Worm (Caenorhabditis elegans): ENCODE measurements around the gene srg-23.

The srg-23 gene

ce11 chrII:3071012-3071749 is 24.8 kb downstream of the srg-23 start, which contains the start of gene Y25C1A.7:
TSS of gene Y25C1A.7 (minus strand) at chrII:3071062.
- TF ChIP-seq unc-120 (tag; optimal IDR thresholded peaks at IDR 0.05; ENCODE audit: poor library complexity, severe bottlenecking): no peak
- no peak for TF ChIP-seq hlh-1 (tag; optimal IDR thresholded peaks at IDR 0.05)
- TF ChIP-seq lsy-2 (tag; optimal IDR thresholded peaks at IDR 0.05): no peak
- TF ChIP-seq ztf-11 (tag; optimal IDR thresholded peaks at IDR 0.05): no peak
- TF ChIP-seq nhr-12 (tag; optimal IDR thresholded peaks at IDR 0.05): no peak
- no peak for TF ChIP-seq unc-39 (tag; optimal IDR thresholded peaks at IDR 0.05)
- no peak for TF ChIP-seq nhr-28 (tag; optimal IDR thresholded peaks at IDR 0.05)
- no peak for TF ChIP-seq elt-3 (tag; optimal IDR thresholded peaks at IDR 0.05)
- TF ChIP-seq unc-62 (GFP tag; optimal IDR thresholded peaks at IDR 0.05): no peak
- TF ChIP-seq mls-2 (tag; optimal IDR thresholded peaks at IDR 0.05): no peak
- TF ChIP-seq M03D4.4 (tag; optimal IDR thresholded peaks at IDR 0.05): no peak
- TF ChIP-seq nhr-237 (tag; optimal IDR thresholded peaks at IDR 0.05): no peak
- no peak for TF ChIP-seq bed-3 (GFP tag; optimal IDR thresholded peaks at IDR 0.05)
- no peak for TF ChIP-seq blmp-1 (tag; optimal IDR thresholded peaks at IDR 0.05)
- TF ChIP-seq ceh-43 (GFP tag; optimal IDR thresholded peaks at IDR 0.05): no peak
- no peak for TF ChIP-seq cnd-1 (tag; optimal IDR thresholded peaks at IDR 0.05)
- TF ChIP-seq mep-1 (tag; optimal IDR thresholded peaks at IDR 0.05): no peak

- no peak for TF ChIP-seq ces-1 (GFP tag; optimal IDR thresholded peaks at IDR 0.05)
- no peak for TF ChIP-seq lin-32 (GFP tag; optimal IDR thresholded peaks at IDR 0.05)
- TF ChIP-seq hlh-1 (tag; optimal IDR thresholded peaks at IDR 0.05): no peak
- TF ChIP-seq mls-2 (tag; optimal IDR thresholded peaks at IDR 0.05): no peak
- TF ChIP-seq lin-13 (tag; optimal IDR thresholded peaks at IDR 0.05): no peak
- TF ChIP-seq unc-39 (tag; optimal IDR thresholded peaks at IDR 0.05): no peak
- TF ChIP-seq snpc-4 (tag; optimal IDR thresholded peaks at IDR 0.05): no peak
- TF ChIP-seq elt-3 (tag; optimal IDR thresholded peaks at IDR 0.05): no peak
- TF ChIP-seq cnd-1 (tag; optimal IDR thresholded peaks at IDR 0.05): no peak
- no peak for TF ChIP-seq blmp-1 (tag; optimal IDR thresholded peaks at IDR 0.05)
- no peak for TF ChIP-seq sptf-1 (tag; optimal IDR thresholded peaks at IDR 0.05)
- no peak for TF ChIP-seq ceh-39 (tag; optimal IDR thresholded peaks at IDR 0.05)
- TF ChIP-seq M03D4.4 (tag; optimal IDR thresholded peaks at IDR 0.05): no peak
- no peak for TF ChIP-seq ceh-43 (GFP tag; optimal IDR thresholded peaks at IDR 0.05)
- TF ChIP-seq flh-1 (GFP tag; optimal IDR thresholded peaks at IDR 0.05): no peak
- TF ChIP-seq nhr-12 (tag; optimal IDR thresholded peaks at IDR 0.05): no peak
- no peak for TF ChIP-seq ham-2 (GFP tag; optimal IDR thresholded peaks at IDR 0.05)
Measured at ce11 chrII:3070182-3070581, 25.8 kb downstream of the srg-23 start.

ce11 chrII:3068646-3069045 is 27.3 kb downstream of the srg-23 start:
- TF ChIP-seq mep-1 (tag; optimal IDR thresholded peaks at IDR 0.05) (no peak), ceh-43 (GFP tag; optimal IDR thresholded peaks at IDR 0.05) (no peak), hlh-1 (tag; optimal IDR thresholded peaks at IDR 0.05) (no peak), ces-1 (GFP tag; optimal IDR thresholded peaks at IDR 0.05) (no peak), nhr-12 (tag; optimal IDR thresholded peaks at IDR 0.05) (no peak), elt-1 (tag; optimal IDR thresholded peaks at IDR 0.05; ENCODE audit: borderline replicate concordance, insufficient read depth) (no peak), nhr-237 (tag; optimal IDR thresholded peaks at IDR 0.05) (no peak), bed-3 (GFP tag; optimal IDR thresholded peaks at IDR 0.05) (no peak), nhr-76 (tag; optimal IDR thresholded peaks at IDR 0.05) (no peak), M03D4.4 (tag; optimal IDR thresholded peaks at IDR 0.05) (no peak), sptf-1 (tag; optimal IDR thresholded peaks at IDR 0.05) (no peak), ztf-11 (tag; optimal IDR thresholded peaks at IDR 0.05) (no peak), ham-2 (GFP tag; optimal IDR thresholded peaks at IDR 0.05) (no peak), unc-120 (tag; optimal IDR thresholded peaks at IDR 0.05; ENCODE audit: poor library complexity, severe bottlenecking) (no peak), ceh-83 (GFP tag; optimal IDR thresholded peaks at IDR 0.05) (no peak), sem-2 (GFP tag; optimal IDR thresholded peaks at IDR 0.05) (no peak), unc-39 (tag; optimal IDR thresholded peaks at IDR 0.05) (no peak), blmp-1 (tag; optimal IDR thresholded peaks at IDR 0.05) (no peak)

DNA sequence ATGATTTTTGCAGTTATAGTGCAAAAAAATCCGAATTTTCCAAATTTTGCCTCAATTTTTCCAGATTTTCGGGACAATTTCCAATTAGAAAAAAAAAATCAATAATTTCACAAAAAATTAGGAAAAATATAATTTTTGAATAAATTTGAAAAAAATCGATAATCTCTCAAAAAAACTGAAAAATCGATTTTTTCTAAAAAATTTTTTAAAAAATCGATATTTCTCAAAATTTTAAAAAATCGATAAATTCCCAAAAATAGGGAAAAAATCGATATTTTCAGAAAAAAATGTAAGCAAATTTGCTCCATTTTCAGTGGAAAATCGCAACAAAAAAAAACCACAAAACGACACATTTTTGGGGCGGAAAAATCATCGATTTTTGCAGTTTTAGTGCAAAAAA is 28.1 kb downstream of the srg-23 start:
- TF ChIP-seq nhr-237 (tag; optimal IDR thresholded peaks at IDR 0.05) (no peak), lsy-2 (tag; optimal IDR thresholded peaks at IDR 0.05) (no peak), sem-2 (GFP tag; optimal IDR thresholded peaks at IDR 0.05) (no peak), M03D4.4 (tag; optimal IDR thresholded peaks at IDR 0.05) (no peak), blmp-1 (tag; optimal IDR thresholded peaks at IDR 0.05) (no peak), nhr-2 (tag; optimal IDR thresholded peaks at IDR 0.05) (no peak), unc-62 (GFP tag; optimal IDR thresholded peaks at IDR 0.05) (no peak), ham-2 (GFP tag; optimal IDR thresholded peaks at IDR 0.05) (no peak), sptf-1 (tag; optimal IDR thresholded peaks at IDR 0.05) (no peak), mls-2 (tag; optimal IDR thresholded peaks at IDR 0.05) (no peak), tbx-8 (GFP tag; optimal IDR thresholded peaks at IDR 0.05) (no peak), ceh-43 (GFP tag; optimal IDR thresholded peaks at IDR 0.05) (no peak), drap-1 (GFP tag; optimal IDR thresholded peaks at IDR 0.05) (no peak), nhr-76 (tag; optimal IDR thresholded peaks at IDR 0.05) (no peak), cnd-1 (tag; optimal IDR thresholded peaks at IDR 0.05) (no peak), ces-1 (GFP tag; optimal IDR thresholded peaks at IDR 0.05) (no peak)
